Fruit fly (Drosophila melanogaster): Measurements from ENCODE around the gene Cnx99A.

Cnx99A gene

DNA sequence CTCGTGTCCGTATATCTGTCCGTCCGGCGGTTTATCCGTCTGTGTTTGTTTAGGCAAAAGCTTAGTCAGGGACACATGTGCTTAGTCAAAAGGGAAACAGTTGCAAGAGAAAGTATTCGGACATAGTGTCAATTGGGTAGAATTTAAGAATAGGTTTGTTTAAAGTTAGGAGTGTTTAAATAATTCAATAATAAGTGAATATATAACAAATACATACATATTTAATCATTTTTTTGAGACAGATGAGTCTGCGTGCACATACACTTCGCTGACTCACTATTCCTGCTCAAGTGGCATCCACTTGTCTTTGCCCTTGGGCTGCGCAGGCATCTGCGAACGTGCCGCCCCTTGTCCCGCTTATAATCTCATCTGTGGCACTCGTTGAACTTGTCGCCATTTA is 9.2 kb upstream of the Cnx99A start:
- no peak for TF ChIP-seq N (GFP tag; optimal IDR thresholded peaks at IDR 0.05)
- no peak for TF ChIP-seq CrebA (GFP tag; optimal IDR thresholded peaks at IDR 0.05; ENCODE audit: borderline replicate concordance)
- TF ChIP-seq OdsH (GFP tag; optimal IDR thresholded peaks at IDR 0.05) = no peak
- TF ChIP-seq lola (GFP tag; optimal IDR thresholded peaks at IDR 0.05) = no peak
- no peak for TF ChIP-seq Rel (GFP tag; optimal IDR thresholded peaks at IDR 0.05)
- no peak for TF ChIP-seq Rel (tag; optimal IDR thresholded peaks at IDR 0.05)
- TF ChIP-seq Jra (GFP tag; optimal IDR thresholded peaks at IDR 0.05) = no peak
- no peak for TF ChIP-seq Abd-B (GFP tag; optimal IDR thresholded peaks at IDR 0.05)
- no peak for TF ChIP-seq CG9705 (GFP tag; optimal IDR thresholded peaks at IDR 0.05)
- no peak for TF ChIP-seq psq (GFP tag; optimal IDR thresholded peaks at IDR 0.05)
- TF ChIP-seq rgr (GFP tag; optimal IDR thresholded peaks at IDR 0.05) = no peak
- TF ChIP-seq woc (GFP tag; optimal IDR thresholded peaks at IDR 0.05) = no peak

DNA sequence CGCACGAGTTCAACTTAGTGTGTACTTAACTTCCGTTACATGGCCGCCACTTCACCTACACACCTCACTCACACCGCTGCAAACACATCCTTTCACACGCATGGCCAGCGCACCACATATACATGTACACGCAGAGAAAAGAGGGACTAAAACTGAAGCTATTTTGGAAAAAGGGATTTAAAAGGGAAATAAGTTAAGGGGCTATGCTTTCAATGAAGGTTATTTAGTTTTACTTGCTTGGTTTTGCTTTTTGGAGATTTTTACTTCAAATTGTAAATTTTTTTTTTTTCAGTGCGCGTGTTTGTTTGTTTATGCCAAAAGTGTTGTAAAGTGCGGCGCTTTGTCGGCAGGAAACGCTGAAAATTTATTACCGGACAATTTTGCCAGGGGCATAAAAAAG is 3.2 kb upstream of the Cnx99A start:
- no peak for TF ChIP-seq fru (GFP tag; optimal IDR thresholded peaks at IDR 0.05)
- TF ChIP-seq foxo (GFP tag; optimal IDR thresholded peaks at IDR 0.05) = peak in 1 of 2 experiments; percentile 8
- TF ChIP-seq h (GFP tag; optimal IDR thresholded peaks at IDR 0.05) = peak; percentile 10

DNA sequence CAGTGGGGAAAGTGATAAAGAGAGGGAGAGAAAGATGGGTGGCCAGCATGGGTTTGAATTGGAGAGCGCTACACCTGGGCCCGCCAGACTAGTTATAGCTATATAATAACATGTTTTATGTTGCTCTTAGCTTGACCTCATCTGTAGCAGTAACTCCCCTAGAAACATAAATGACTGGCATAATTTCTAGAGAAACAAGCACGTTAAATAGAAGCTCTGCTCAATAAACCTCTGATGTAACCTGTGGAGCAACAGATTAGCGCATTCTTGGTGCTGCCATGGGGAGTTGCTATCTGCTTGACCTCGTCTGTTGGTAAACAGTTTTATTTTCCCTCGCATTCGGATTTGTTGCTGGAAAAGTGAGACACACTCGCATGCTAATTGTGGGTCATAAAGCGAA is 771 bp downstream of the Cnx99A start:
- no peak for TF ChIP-seq Vsx2 (GFP tag; optimal IDR thresholded peaks at IDR 0.05; ENCODE audit: partially characterized antibody)
- no peak for TF ChIP-seq N (GFP tag; optimal IDR thresholded peaks at IDR 0.05)
- no peak for TF ChIP-seq Rel (GFP tag; optimal IDR thresholded peaks at IDR 0.05)
- no peak for TF ChIP-seq Rel (tag; optimal IDR thresholded peaks at IDR 0.05)
- peak; percentile 28 for TF ChIP-seq Sp1 (GFP tag; optimal IDR thresholded peaks at IDR 0.05)
- peak; percentile 21 for TF ChIP-seq br (GFP tag; optimal IDR thresholded peaks at IDR 0.05)
- TF ChIP-seq OdsH (GFP tag; optimal IDR thresholded peaks at IDR 0.05) = peak; percentile 27
- TF ChIP-seq tai (GFP tag; optimal IDR thresholded peaks at IDR 0.05) = no peak
- TF ChIP-seq dsf (GFP tag; optimal IDR thresholded peaks at IDR 0.05; ENCODE audit: borderline replicate concordance) = no peak
- TF ChIP-seq Myc (optimal IDR thresholded peaks at IDR 0.05) = no peak
- no peak for TF ChIP-seq CG32264 (GFP tag; optimal IDR thresholded peaks at IDR 0.05)
- TF ChIP-seq psq (GFP tag; optimal IDR thresholded peaks at IDR 0.05) = no peak
- peak; percentile 39 for TF ChIP-seq dmrt93B (GFP tag; optimal IDR thresholded peaks at IDR 0.05)
- no peak for TF ChIP-seq usp (GFP tag; optimal IDR thresholded peaks at IDR 0.05)
- TF ChIP-seq sv (GFP tag; optimal IDR thresholded peaks at IDR 0.05) = no peak
- no peak for TF ChIP-seq sage (GFP tag; optimal IDR thresholded peaks at IDR 0.05)
- no peak for TF ChIP-seq woc (GFP tag; optimal IDR thresholded peaks at IDR 0.05)
- TF ChIP-seq Mio (GFP tag; optimal IDR thresholded peaks at IDR 0.05) = no peak
- peak; percentile 63 for TF ChIP-seq HLH106 (tag; optimal IDR thresholded peaks at IDR 0.05)
- peak; percentile 11 for TF ChIP-seq CG9705 (GFP tag; optimal IDR thresholded peaks at IDR 0.05)
- no peak for TF ChIP-seq lola (GFP tag; optimal IDR thresholded peaks at IDR 0.05)
- TF ChIP-seq ey (GFP tag; optimal IDR thresholded peaks at IDR 0.05) = peak; percentile 17
- no peak for TF ChIP-seq Hr83 (GFP tag; optimal IDR thresholded peaks at IDR 0.05; ENCODE audit: poor library complexity, severe bottlenecking)
- no peak for TF ChIP-seq Dfd (GFP tag; optimal IDR thresholded peaks at IDR 0.05)
- TF ChIP-seq jim (GFP tag; optimal IDR thresholded peaks at IDR 0.05) = no peak
- no peak for TF ChIP-seq brk (GFP tag; optimal IDR thresholded peaks at IDR 0.05)
- TF ChIP-seq Hr78 (GFP tag; optimal IDR thresholded peaks at IDR 0.05) = no peak
- no peak for TF ChIP-seq Hnf4 (GFP tag; optimal IDR thresholded peaks at IDR 0.05)
- peak; percentile 42 for TF ChIP-seq rgr (GFP tag; optimal IDR thresholded peaks at IDR 0.05)
- TF ChIP-seq fru (GFP tag; optimal IDR thresholded peaks at IDR 0.05) = peak; percentile 15
- TF ChIP-seq h (GFP tag; optimal IDR thresholded peaks at IDR 0.05) = peak; percentile 22
- no peak for TF ChIP-seq Abd-B (GFP tag; optimal IDR thresholded peaks at IDR 0.05)
- TF ChIP-seq Dif (GFP tag; optimal IDR thresholded peaks at IDR 0.05; ENCODE audit: partially characterized antibody) = no peak
- TF ChIP-seq Jra (GFP tag; optimal IDR thresholded peaks at IDR 0.05) = no peak
- TF ChIP-seq dl (GFP tag; optimal IDR thresholded peaks at IDR 0.05; ENCODE audit: insufficient read depth in 1 of 2, partially characterized antibody in 2 of 2) = no peak
- TF ChIP-seq CrebA (GFP tag; optimal IDR thresholded peaks at IDR 0.05; ENCODE audit: borderline replicate concordance) = no peak
- peak in 1 of 2 experiments; percentile 40 for TF ChIP-seq foxo (GFP tag; optimal IDR thresholded peaks at IDR 0.05)
- TF ChIP-seq pan (optimal IDR thresholded peaks at IDR 0.05) = no peak
- TF ChIP-seq GATAd (GFP tag; optimal IDR thresholded peaks at IDR 0.05) = no peak

Data from whole organism, wandering third instar larva.